Worm (Caenorhabditis elegans) whole organism, midembryonic: ENCODE data around the gene lurp-4.

Experiments
- cog-1 ChIP-seq: sonication (generic microtip); optimal IDR thresholded peaks from 2 replicates; lab custom pipeline; 2016; ENCODE audit warnings: missing genetic modification characterization, missing compliant biosample characterization
- flt-1 ChIP-seq: fragments of 200-800 bp; sonication (Bioruptor generic); IDR thresholded peaks from 2 replicates; pipeline ENCODE4 v1.3.6; 2022; ENCODE audit warnings: missing genetic modification characterization, missing compliant biosample characterization
- klf-2 ChIP-seq: fragments of 200-800 bp; sonication (Bioruptor generic); conservative IDR thresholded peaks from 2 replicates; pipeline ENCODE4 v1.3.6; 2022; ENCODE audit warnings: missing genetic modification reagents, missing genetic modification characterization, missing compliant biosample characterization
- med-1 ChIP-seq: sonication (generic microtip); optimal IDR thresholded peaks from 2 replicates; lab custom pipeline; 2017; ENCODE audit warnings: missing genetic modification characterization, mild to moderate bottlenecking, missing compliant biosample characterization, antibody characterized with exemption, missing genetic modification reagents; ENCODE audit not compliant: insufficient read depth
- ref-1 ChIP-seq: fragments of 200-800 bp; sonication (Bioruptor generic); conservative IDR thresholded peaks from 2 replicates; pipeline ENCODE4 v1.3.6; 2022; ENCODE audit warnings: missing genetic modification reagents, missing genetic modification characterization, missing compliant biosample characterization
- ztf-23 ChIP-seq: fragments of 200-800 bp; sonication (Bioruptor generic); IDR thresholded peaks from 2 replicates; pipeline ENCODE4 v1.3.6; 2022; ENCODE audit warnings: missing genetic modification reagents, missing genetic modification characterization, missing compliant biosample characterization
- ztf-29 ChIP-seq: fragments of 200-800 bp; sonication (Bioruptor generic); IDR thresholded peaks from 2 replicates; pipeline ENCODE4 v1.3.6; 2022; ENCODE audit warnings: missing genetic modification reagents, missing genetic modification characterization, missing compliant biosample characterization

DNA sequence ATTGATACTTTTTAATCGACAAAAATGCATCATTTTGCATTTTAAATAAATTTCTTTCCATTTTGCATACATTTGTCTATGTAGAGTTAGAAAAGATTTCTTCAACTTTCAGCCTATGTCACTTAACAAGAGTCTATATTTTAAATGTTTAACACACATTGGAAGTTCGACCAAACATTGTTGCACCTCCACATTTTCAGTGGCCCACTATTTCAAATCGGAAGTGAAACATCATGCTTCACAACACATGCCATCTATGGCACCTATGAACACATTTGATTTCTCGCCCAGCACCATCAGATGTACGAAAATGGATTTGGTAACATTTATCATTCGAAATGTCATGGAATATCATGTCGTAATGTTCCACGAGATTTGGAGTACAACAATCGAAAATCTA lies 46.2 kb downstream of the lurp-4 start, which contains the start of gene dhc-3:
- TF ChIP-seq ztf-29 (no peak), ref-1 (no peak), klf-2 (GFP tag; lab: Robert Waterston, UW) (no peak), med-1 (no peak), cog-1 (no peak), ztf-23 (GFP tag; lab: Robert Waterston, UW) (no peak), flt-1 (GFP tag; lab: Robert Waterston, UW) (no peak)
